Worm (Caenorhabditis elegans) whole organism, L4 larva: ENCODE measurements around the gene atg-18.

Source experiments
- D1046.2 ChIP-seq: fragments of 200-800 bp; sonication (Bioruptor generic); IDR thresholded peaks from 2 replicates; pipeline ENCODE4 v1.3.6; 2022; ENCODE audit warnings: missing genetic modification characterization, missing compliant biosample characterization
- F44E2.7 ChIP-seq: fragments of 200-800 bp; sonication (Bioruptor generic); IDR thresholded peaks from 2 replicates; pipeline ENCODE4 v2.1.2; 2022; ENCODE audit warnings: missing genetic modification characterization, missing compliant biosample characterization
- F49E8.2 ChIP-seq: sonication (generic microtip); optimal IDR thresholded peaks from 2 replicates; lab custom pipeline; 2016; ENCODE audit warnings: missing compliant biosample characterization, mild to moderate bottlenecking, missing genetic modification characterization, borderline replicate concordance
- T26A8.4 ChIP-seq: fragments of 200-800 bp; sonication (Bioruptor generic); IDR thresholded peaks from 2 replicates; pipeline ENCODE4 v1.3.6; 2022; ENCODE audit warnings: missing genetic modification characterization, missing compliant biosample characterization
- Y105C5A.15 ChIP-seq: fragments of 200-800 bp; sonication (Bioruptor generic); IDR thresholded peaks from 2 replicates; pipeline ENCODE4 v1.3.6; 2022; ENCODE audit warnings: missing genetic modification characterization, missing compliant biosample characterization
- aha-1 ChIP-seq: fragments of 150-350 bp; peaks from one replicate; lab custom pipeline; 2014; ENCODE audit warnings: missing biosample characterization, missing genetic modification characterization
- aly-2 ChIP-seq: sonication (generic microtip); optimal IDR thresholded peaks from 2 replicates; lab custom pipeline; 2018; ENCODE audit warnings: missing biosample characterization, missing genetic modification characterization
- attf-4 ChIP-seq: sonication (generic microtip); optimal IDR thresholded peaks from 3 replicates; lab custom pipeline; 2017; ENCODE audit warnings: missing biosample characterization, missing genetic modification characterization
- ceh-82 ChIP-seq: sonication (generic microtip); optimal IDR thresholded peaks from 2 replicates; lab custom pipeline; 2017; ENCODE audit warnings: missing biosample characterization, missing genetic modification characterization
- ces-1 ChIP-seq: fragments of 150-350 bp; sonication (generic microtip); optimal IDR thresholded peaks from 4 replicates; lab custom pipeline; 2014; ENCODE audit warnings: missing biosample characterization, missing genetic modification reagents, missing genetic modification characterization
- cey-2 ChIP-seq: sonication (generic microtip); optimal IDR thresholded peaks from 3 replicates; lab custom pipeline; 2017; ENCODE audit warnings: missing genetic modification characterization, mild to moderate bottlenecking, missing compliant biosample characterization, antibody characterized with exemption, borderline replicate concordance; ENCODE audit not compliant: insufficient read depth
- daf-12 ChIP-seq: fragments of 150-350 bp; optimal IDR thresholded peaks from 2 replicates; lab custom pipeline; 2014; ENCODE audit warnings: missing biosample characterization, missing genetic modification reagents, missing genetic modification characterization
- daf-16 ChIP-seq, 3 experiments: sonication (generic microtip); optimal IDR thresholded peaks; 2 replicates each; lab custom pipeline; 2016 to 2017; ENCODE audit warnings: missing genetic modification characterization in 3 of 3, missing genetic modification reagents in 3 of 3, mild to moderate bottlenecking in 2 of 3, missing compliant biosample characterization in 2 of 3, missing biosample characterization in 1 of 3, moderate library complexity in 1 of 3
- dmd-6 ChIP-seq: fragments of 200-800 bp; sonication (Bioruptor generic); IDR thresholded peaks from 2 replicates; pipeline ENCODE4 v1.3.6; 2022; ENCODE audit warnings: missing genetic modification reagents, missing genetic modification characterization, missing compliant biosample characterization
- dpl-1 ChIP-seq: fragments of 150-350 bp; optimal IDR thresholded peaks from 2 replicates; lab custom pipeline; 2014; ENCODE audit warnings: missing biosample characterization, missing genetic modification reagents, missing genetic modification characterization
- dve-1 ChIP-seq: sonication (generic microtip); optimal IDR thresholded peaks from 2 replicates; lab custom pipeline; 2017; ENCODE audit warnings: antibody characterized with exemption, mild to moderate bottlenecking, missing genetic modification characterization, missing compliant biosample characterization; ENCODE audit not compliant: insufficient read depth
- fkh-10 ChIP-seq: fragments of 150-350 bp; optimal IDR thresholded peaks from 2 replicates; lab custom pipeline; 2014; ENCODE audit warnings: missing biosample characterization, missing genetic modification reagents, missing genetic modification characterization
- hif-1 ChIP-seq, 2 experiments: sonication (generic microtip); optimal IDR thresholded peaks; 2 replicates each; lab custom pipeline; 2016 to 2017; ENCODE audit warnings: missing compliant biosample characterization in 2 of 2, missing genetic modification characterization in 2 of 2, missing genetic modification reagents in 2 of 2, missing genotype in 2 of 2, mild to moderate bottlenecking in 1 of 2
- hlh-11 ChIP-seq: fragments of 200-800 bp; sonication (Bioruptor generic); optimal IDR thresholded peaks from 2 replicates; lab custom pipeline; 2018; ENCODE audit warnings: mild to moderate bottlenecking, missing genetic modification characterization, missing compliant biosample characterization
- hlh-30 ChIP-seq: sonication (generic microtip); optimal IDR thresholded peaks from 2 replicates; lab custom pipeline; 2017; ENCODE audit warnings: antibody characterized with exemption, mild to moderate bottlenecking, missing genetic modification characterization, missing compliant biosample characterization; ENCODE audit not compliant: insufficient read depth
- jun-1 ChIP-seq: fragments of 150-350 bp; optimal IDR thresholded peaks from 2 replicates; lab custom pipeline; 2014; ENCODE audit warnings: missing biosample characterization, missing genetic modification reagents, missing genetic modification characterization
- lin-1 ChIP-seq: fragments of 200-800 bp; sonication (Bioruptor generic); IDR thresholded peaks from 2 replicates; pipeline ENCODE4 v1.3.6; 2022; ENCODE audit warnings: missing genetic modification reagents, missing genetic modification characterization, missing compliant biosample characterization
- lin-13 ChIP-seq: fragments of 150-350 bp; optimal IDR thresholded peaks from 2 replicates; lab custom pipeline; 2014; ENCODE audit warnings: missing biosample characterization, missing genetic modification reagents, missing genetic modification characterization
- lin-15B ChIP-seq: fragments of 150-350 bp; sonication (generic microtip); optimal IDR thresholded peaks from 3 replicates; lab custom pipeline; 2014; ENCODE audit warnings: missing biosample characterization, missing genetic modification characterization
- lin-29 ChIP-seq: fragments of 200-800 bp; sonication (Bioruptor generic); IDR thresholded peaks from 2 replicates; pipeline ENCODE4 v1.3.6; 2022; ENCODE audit warnings: missing genetic modification reagents, missing genetic modification characterization, missing compliant biosample characterization
- lin-38 ChIP-seq: fragments of 200-800 bp; sonication (Bioruptor generic); IDR thresholded peaks from 2 replicates; pipeline ENCODE4 v1.3.6; 2022; ENCODE audit warnings: missing genetic modification reagents, missing genetic modification characterization, missing compliant biosample characterization
- lin-39 ChIP-seq: fragments of 150-350 bp; optimal IDR thresholded peaks from 2 replicates; lab custom pipeline; 2014; ENCODE audit warnings: missing biosample characterization, missing genetic modification reagents, missing genetic modification characterization
- madf-9 ChIP-seq: fragments of 200-800 bp; sonication (Bioruptor generic); conservative IDR thresholded peaks from 2 replicates; pipeline ENCODE4 v1.3.6; 2022; ENCODE audit warnings: missing genetic modification reagents, missing genetic modification characterization, missing compliant biosample characterization
- mdl-1 ChIP-seq, 2 experiments: fragments of 150-350 bp in 1 of 2; sonication (generic microtip) in 1 of 2; optimal IDR thresholded peaks; 2 replicates each; lab custom pipeline; 2014 to 2017; ENCODE audit warnings: missing biosample characterization in 2 of 2, missing genetic modification characterization in 2 of 2
- mxl-3 ChIP-seq: fragments of 200-800 bp; sonication (Bioruptor generic); optimal IDR thresholded peaks from 2 replicates; lab custom pipeline; 2018; ENCODE audit warnings: mild to moderate bottlenecking, missing genetic modification characterization, missing compliant biosample characterization
- nhr-28 ChIP-seq: fragments of 150-350 bp; optimal IDR thresholded peaks from 2 replicates; lab custom pipeline; 2014; ENCODE audit warnings: missing biosample characterization, missing genetic modification characterization
- nhr-41 ChIP-seq: fragments of 200-800 bp; sonication (Bioruptor generic); IDR thresholded peaks from 2 replicates; pipeline ENCODE4 v1.3.6; 2022; ENCODE audit warnings: missing genetic modification reagents, missing genetic modification characterization, missing compliant biosample characterization
- nhr-48 ChIP-seq: sonication (generic microtip); optimal IDR thresholded peaks from 2 replicates; lab custom pipeline; 2016; ENCODE audit warnings: mild to moderate bottlenecking, missing genetic modification characterization, missing compliant biosample characterization
- nhr-77 ChIP-seq: fragments of 150-350 bp; optimal IDR thresholded peaks from 2 replicates; lab custom pipeline; 2014; ENCODE audit warnings: missing biosample characterization, missing genetic modification characterization
- pha-4 ChIP-seq, 2 experiments: fragments of 150-350 bp in 1 of 2; fragments of 200-800 bp in 1 of 2; sonication (Bioruptor generic) in 1 of 2; IDR thresholded peaks in 1 of 2; optimal IDR thresholded peaks in 1 of 2; 2 replicates each; pipeline versions ENCODE4 v1.3.6 to Lab custom; 2014 to 2022; ENCODE audit warnings: missing genetic modification characterization in 2 of 2, missing genetic modification reagents in 2 of 2, missing biosample characterization in 1 of 2, missing compliant biosample characterization in 1 of 2
- pqm-1 ChIP-seq: sonication (generic microtip); optimal IDR thresholded peaks from 2 replicates; lab custom pipeline; 2017; ENCODE audit warnings: missing biosample characterization, missing genetic modification characterization
- saeg-2 ChIP-seq: fragments of 200-800 bp; sonication (Bioruptor generic); IDR thresholded peaks from 2 replicates; pipeline ENCODE4 v1.3.6; 2022; ENCODE audit warnings: missing genetic modification reagents, missing genetic modification characterization, missing compliant biosample characterization
- skn-1 ChIP-seq: fragments of 150-350 bp; optimal IDR thresholded peaks from 2 replicates; lab custom pipeline; 2014; ENCODE audit warnings: missing biosample characterization, missing genetic modification characterization
- snpc-4 ChIP-seq: fragments of 150-350 bp; optimal IDR thresholded peaks from 2 replicates; lab custom pipeline; 2014; ENCODE audit warnings: missing biosample characterization, missing genetic modification characterization
- spr-1 ChIP-seq: sonication (generic microtip); optimal IDR thresholded peaks from 2 replicates; lab custom pipeline; 2016; ENCODE audit warnings: mild to moderate bottlenecking, missing genetic modification characterization, missing compliant biosample characterization
- ztf-11 ChIP-seq: fragments of 150-350 bp; optimal IDR thresholded peaks from 2 replicates; lab custom pipeline; 2014; ENCODE audit warnings: missing biosample characterization, missing genetic modification characterization

atg-18 gene

DNA sequence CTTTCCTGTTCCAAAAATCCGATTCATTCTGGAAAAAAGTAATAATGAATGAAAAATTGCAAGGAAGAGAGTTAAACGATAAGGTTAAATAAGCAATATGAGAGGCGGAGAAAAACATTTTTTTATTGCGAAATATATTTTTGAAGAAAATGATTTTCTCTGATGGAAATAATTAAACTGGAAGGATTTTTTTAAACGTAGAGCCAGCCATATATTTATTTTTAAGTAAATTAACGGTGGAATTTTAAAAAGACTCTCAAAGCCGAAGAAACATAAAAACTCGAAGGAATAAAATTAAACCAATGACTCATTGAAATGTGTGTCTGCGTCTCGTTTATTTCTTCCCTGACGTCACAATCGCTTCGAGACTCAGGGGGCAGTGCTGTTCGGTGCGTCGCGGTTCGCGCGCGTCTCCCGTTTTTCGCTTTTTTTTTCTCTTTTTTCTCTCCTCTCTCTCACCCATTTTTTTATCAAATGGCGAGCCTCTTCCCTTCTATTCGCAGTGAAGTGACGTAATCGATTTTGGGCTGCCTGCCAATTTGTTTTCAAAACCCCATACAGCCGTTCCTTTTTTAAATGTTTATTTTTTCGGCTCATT, 24.9 kb downstream of the atg-18 start, which contains the start of gene vps-60 (continued):
- TF ChIP-seq lin-39 = no peak
- TF ChIP-seq fkh-10 (GFP tag; lab: Kevin White, UChicago) = peak; percentile 74
- peak; percentile 82 for TF ChIP-seq dpl-1
- peak; percentile 91 for TF ChIP-seq madf-9 (GFP tag; lab: Robert Waterston, UW)
- TF ChIP-seq ztf-11 = no peak
- no peak for TF ChIP-seq skn-1 (tag; lab: Kevin White, UChicago)

DNA sequence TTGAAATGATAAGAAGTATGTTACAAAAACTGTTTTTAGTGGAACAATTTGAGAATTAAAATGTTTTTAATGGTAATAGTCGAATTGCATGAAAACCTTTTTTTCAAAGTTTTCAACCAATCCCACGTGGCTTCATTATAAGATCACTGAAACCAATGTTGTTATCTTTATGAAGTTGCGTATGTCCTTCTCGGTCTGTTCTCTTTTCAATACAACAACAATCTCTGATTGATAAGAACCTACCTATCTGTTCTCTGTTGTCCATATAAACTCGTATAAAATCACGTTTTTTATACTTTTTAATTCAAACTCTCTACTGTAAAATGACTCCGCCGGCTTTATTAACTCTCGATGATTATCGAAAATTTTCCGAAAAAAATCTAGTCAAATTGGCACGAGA, 27.9 kb downstream of the atg-18 start, which contains the start of gene F41E6.5:
Gene F41E6.5, plus strand, starts transcription at position 209 of the 400 bp plus-strand sequence.
- peak in 1 of 2 experiments; percentile 79 for TF ChIP-seq mdl-1 (tag; optimal IDR thresholded peaks at IDR 0.05; lab: Kevin White, UChicago)
- TF ChIP-seq attf-4 (tag; lab: Kevin White, UChicago) = no peak
- peak; percentile 66 for TF ChIP-seq hlh-11
- peak; percentile 54 for TF ChIP-seq pqm-1 (tag; lab: Kevin White, UChicago)
- peak; percentile 48 for TF ChIP-seq hlh-30 (tag; lab: Kevin White, UChicago)
- TF ChIP-seq daf-16 (GFP tag; optimal IDR thresholded peaks at IDR 0.05; lab: Kevin White, UChicago) = no peak
- peak; percentile 90 for TF ChIP-seq daf-16 (tag; optimal IDR thresholded peaks at IDR 0.05; lab: Kevin White, UChicago)
- TF ChIP-seq dmd-6 = peak; percentile 65
- peak; percentile 63 for TF ChIP-seq mxl-3 (GFP tag; lab: Kevin White, UChicago)
- TF ChIP-seq nhr-77 (tag; lab: Kevin White, UChicago) = peak; percentile 59
- peak; percentile 73 for TF ChIP-seq dve-1
- peak in 1 of 2 experiments; percentile 18 for TF ChIP-seq hif-1 (tag; optimal IDR thresholded peaks at IDR 0.05; lab: Kevin White, UChicago)
- TF ChIP-seq nhr-28 = peak; percentile 74
- TF ChIP-seq lin-39 = no peak
- no peak for TF ChIP-seq D1046.2 (GFP tag; lab: Robert Waterston, UW)

DNA sequence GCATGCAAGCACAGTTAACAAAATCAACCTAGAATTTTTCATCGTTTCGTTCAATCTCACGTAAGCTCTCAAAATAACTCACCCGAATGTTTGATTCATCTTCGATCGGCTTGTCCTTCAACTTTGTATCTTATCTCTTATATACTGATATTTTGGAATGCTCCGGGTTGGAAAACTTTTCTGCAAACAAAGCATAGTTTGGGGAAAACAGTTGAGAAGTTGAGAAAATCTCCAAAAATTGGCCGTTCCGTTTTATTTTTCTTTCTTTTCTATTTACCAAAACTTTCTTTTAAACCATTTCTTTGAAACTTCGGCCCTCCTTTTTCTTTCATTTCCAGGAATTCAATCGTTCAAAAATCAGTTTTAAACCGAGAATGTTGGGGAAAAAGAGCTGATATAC, 28.5 kb downstream of the atg-18 start, which contains the start of gene F41E6.15:
Gene F41E6.15, minus strand, starts transcription at position 101 of the 400 bp plus-strand sequence.
- TF ChIP-seq lin-1 (GFP tag; lab: Robert Waterston, UW) (no peak), aha-1 (peak; percentile 4)

DNA sequence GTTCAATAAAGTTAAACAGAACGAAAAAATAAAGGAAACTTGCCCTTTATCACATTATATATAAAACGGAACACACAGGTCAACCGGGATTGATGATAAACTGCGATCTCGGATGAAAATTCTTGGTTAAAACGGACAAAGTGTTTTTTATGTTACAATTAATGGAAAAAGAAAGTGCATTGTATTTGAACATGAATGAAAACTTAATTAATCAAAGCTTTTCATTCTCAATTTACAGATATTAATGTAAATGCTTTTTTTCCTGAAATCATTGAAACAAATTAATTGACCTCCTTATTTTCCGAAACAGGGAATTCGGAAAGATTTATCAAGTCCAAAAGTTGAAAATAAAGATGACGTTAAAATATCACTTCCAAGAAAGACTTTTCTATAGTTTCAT, 29.7 kb downstream of the atg-18 start, which contains the start of gene F41E6.8:
Gene F41E6.8, minus strand, starts transcription at position 101 of the 400 bp plus-strand sequence.
- no peak for TF ChIP-seq ces-1 (GFP tag; lab: Kevin White, UChicago)
- no peak for TF ChIP-seq F44E2.7
- no peak for TF ChIP-seq lin-15B (tag; lab: Kevin White, UChicago)
- no peak for TF ChIP-seq T26A8.4
- TF ChIP-seq spr-1 (tag; lab: Kevin White, UChicago) = no peak
- TF ChIP-seq lin-38 (GFP tag; lab: Robert Waterston, UW) = no peak
- no peak for TF ChIP-seq nhr-48 (tag; lab: Kevin White, UChicago)
- no peak for TF ChIP-seq nhr-41 (GFP tag; lab: Robert Waterston, UW)
- TF ChIP-seq daf-12 (tag; lab: Kevin White, UChicago) = no peak
- TF ChIP-seq aly-2 (tag; lab: Kevin White, UChicago) = no peak
- no peak for TF ChIP-seq lin-29
- TF ChIP-seq Y105C5A.15 (GFP tag; lab: Robert Waterston, UW) = no peak
- TF ChIP-seq cey-2 (tag; lab: Kevin White, UChicago) = no peak
- TF ChIP-seq lin-13 (GFP tag; lab: Kevin White, UChicago) = no peak
- no peak for TF ChIP-seq ceh-82 (tag; lab: Kevin White, UChicago)
- TF ChIP-seq saeg-2 = no peak
- TF ChIP-seq F49E8.2 (tag; lab: Kevin White, UChicago) = no peak
- TF ChIP-seq snpc-4 (tag; lab: Kevin White, UChicago) = no peak
- no peak for TF ChIP-seq jun-1
- no peak for TF ChIP-seq pha-4 (GFP tag; IDR thresholded peaks at IDR 0.05; lab: Robert Waterston, UW)
- TF ChIP-seq pha-4 (tag; optimal IDR thresholded peaks at IDR 0.05; lab: Kevin White, UChicago) = no peak
